Worm (Caenorhabditis elegans) whole organism, young adult: ENCODE results near the gene cab-1.
A peak's percentile ranks its signal among the peaks of the same experiment; 100 is the strongest.

Experiments
- nhr-80 ChIP-seq: sonication (generic microtip); optimal IDR thresholded peaks from 2 replicates; lab custom pipeline; 2016; ENCODE audit warnings: missing genetic modification characterization, missing compliant biosample characterization
- tlf-1 ChIP-seq: fragments of 200-800 bp; sonication (Bioruptor generic); optimal IDR thresholded peaks from 2 replicates; lab custom pipeline; 2018; ENCODE audit warnings: mild to moderate bottlenecking, missing genetic modification characterization, missing compliant biosample characterization

cab-1 gene

DNA sequence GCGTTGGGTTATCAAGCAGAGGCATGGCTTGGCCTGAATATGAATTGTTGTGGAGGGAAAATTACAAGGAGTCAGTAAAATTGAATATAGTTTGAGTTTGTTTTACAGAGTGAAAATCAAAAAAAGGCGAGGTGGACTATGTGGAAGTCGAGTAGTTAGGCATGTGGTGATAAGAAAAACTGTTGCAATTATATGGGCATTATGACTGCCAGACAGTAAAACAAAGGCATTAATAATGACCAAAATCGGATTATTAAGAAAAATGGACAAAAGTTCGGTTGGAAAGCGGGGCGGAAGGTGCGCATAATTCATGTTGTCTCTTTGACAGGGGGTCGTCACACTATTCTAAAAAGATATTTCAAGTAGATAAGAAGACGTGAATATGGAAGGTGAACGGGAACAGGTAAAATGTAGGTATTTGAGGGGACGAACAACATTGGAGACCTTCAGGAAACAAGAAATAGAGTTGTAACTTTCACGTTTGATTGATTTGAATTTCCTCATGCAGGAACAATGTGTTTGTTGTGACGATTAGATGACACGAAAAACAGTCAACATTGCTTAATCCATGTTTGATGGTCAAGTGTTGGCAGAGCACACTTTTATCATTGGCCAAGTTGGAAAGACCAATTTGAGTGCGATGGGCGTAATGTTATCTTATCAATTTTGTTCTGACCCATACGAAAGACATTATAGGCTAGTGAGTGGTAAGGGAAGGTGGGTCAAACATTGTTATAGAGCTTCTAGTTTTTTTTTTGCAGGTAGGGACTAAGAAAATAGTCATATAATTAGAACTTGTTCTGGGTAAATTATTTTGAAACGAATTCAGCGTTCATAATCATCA lies 58.4 kb downstream of the cab-1 start, which contains the start of gene mfsd-11:
Gene mfsd-11, minus strand, starts transcription at position 51 of the 844 bp plus-strand sequence.
- TF ChIP-seq nhr-80 (tag; lab: Kevin White, UChicago) (peak; percentile 9), tlf-1 (GFP tag; lab: Kevin White, UChicago) (no peak)
